Fruit fly (Drosophila melanogaster) whole organism, embryonic: ENCODE data around the gene CG34135.

Experiments
- Ada2b ChIP-seq: fragments of 200-800 bp; sonication (Bioruptor generic); IDR thresholded peaks from 2 replicates; pipeline ENCODE4 v1.3.6; 2022; ENCODE audit warnings: missing biosample characterization, missing genetic modification characterization
- Adf1 ChIP-seq: fragments of 200-800 bp; sonication (Bioruptor generic); IDR thresholded peaks from 2 replicates; pipeline ENCODE4 v1.3.6; 2022; ENCODE audit warnings: missing biosample characterization, missing genetic modification characterization
- B-H1 ChIP-seq: fragments of 200-800 bp; sonication (Bioruptor generic); IDR thresholded peaks from 3 replicates; pipeline ENCODE4 v1.3.6; 2022; ENCODE audit warnings: missing biosample characterization, missing genetic modification characterization
- CG10147 ChIP-seq: fragments of 200-800 bp; sonication (Bioruptor generic); optimal IDR thresholded peaks from 2 replicates; lab custom pipeline; 2019; ENCODE audit warnings: missing biosample characterization, mild to moderate bottlenecking, missing genetic modification characterization, moderate library complexity
- CG10979 ChIP-seq: fragments of 200-800 bp; sonication (Bioruptor generic); optimal IDR thresholded peaks from 2 replicates; lab custom pipeline; 2018; ENCODE audit warnings: missing biosample characterization, mild to moderate bottlenecking, missing genetic modification characterization, moderate library complexity
- CG11504 ChIP-seq: fragments of 200-800 bp; sonication (Bioruptor generic); optimal IDR thresholded peaks from 3 replicates; lab custom pipeline; 2019; ENCODE audit warnings: missing biosample characterization, mild to moderate bottlenecking, missing genetic modification characterization, moderate library complexity
- CG12071 ChIP-seq: fragments of 200-800 bp; sonication (Bioruptor generic); optimal IDR thresholded peaks from 3 replicates; lab custom pipeline; 2018; ENCODE audit warnings: missing biosample characterization, mild to moderate bottlenecking, missing genetic modification characterization
- CG12155 ChIP-seq: fragments of 200-800 bp; sonication (Bioruptor generic); optimal IDR thresholded peaks from 3 replicates; lab custom pipeline; 2016; ENCODE audit warnings: missing biosample characterization, missing genetic modification characterization
- CG12219 ChIP-seq: fragments of 200-800 bp; sonication (Bioruptor generic); optimal IDR thresholded peaks from 3 replicates; lab custom pipeline; 2018; ENCODE audit warnings: missing biosample characterization, mild to moderate bottlenecking, missing genetic modification characterization
- CG1603 ChIP-seq: fragments of 200-800 bp; sonication (Bioruptor generic); optimal IDR thresholded peaks from 2 replicates; lab custom pipeline; 2019; ENCODE audit warnings: missing biosample characterization, mild to moderate bottlenecking, missing genetic modification characterization, moderate library complexity
- CG17385 ChIP-seq: fragments of 200-800 bp; sonication (Bioruptor generic); optimal IDR thresholded peaks from 3 replicates; lab custom pipeline; 2018; ENCODE audit warnings: missing biosample characterization, mild to moderate bottlenecking, missing genetic modification characterization
- CG2199 ChIP-seq: fragments of 200-800 bp; sonication (Bioruptor generic); IDR thresholded peaks from 3 replicates; pipeline ENCODE4 v1.3.6; 2022; ENCODE audit warnings: missing biosample characterization, missing genetic modification characterization
- CG31388 ChIP-seq: fragments of 200-800 bp; sonication (Bioruptor generic); optimal IDR thresholded peaks from 2 replicates; lab custom pipeline; 2016; ENCODE audit warnings: missing biosample characterization, missing genetic modification characterization
- CG34224 ChIP-seq: fragments of 200-800 bp; sonication (Bioruptor generic); IDR thresholded peaks from 3 replicates; pipeline ENCODE4 v1.3.6; 2022; ENCODE audit warnings: missing biosample characterization, missing genetic modification characterization; ENCODE audit not compliant: partially characterized antibody
- CG3726 ChIP-seq: fragments of 200-800 bp; sonication (Bioruptor generic); IDR thresholded peaks from 3 replicates; pipeline ENCODE4, ENCODE4 v1.3.6; 2022; ENCODE audit warnings: missing biosample characterization, missing genetic modification characterization
- CG43689 ChIP-seq: fragments of 200-800 bp; sonication (Bioruptor generic); IDR thresholded peaks from 2 replicates; pipeline ENCODE4 v1.3.6; 2022; ENCODE audit warnings: missing biosample characterization, missing genetic modification characterization
- CG6689 ChIP-seq: fragments of 200-800 bp; sonication (Bioruptor generic); IDR thresholded peaks from 2 replicates; pipeline ENCODE4 v1.3.6; 2022; ENCODE audit warnings: missing biosample characterization, missing genetic modification characterization
- CG7556 ChIP-seq: fragments of 200-800 bp; sonication (Bioruptor generic); optimal IDR thresholded peaks from 2 replicates; lab custom pipeline; 2017; ENCODE audit warnings: missing biosample characterization, mild to moderate bottlenecking, missing genetic modification characterization
- CG8290 ChIP-seq, 3 experiments: fragments of 200-800 bp; sonication (Bioruptor generic); optimal IDR thresholded peaks; 2 replicates each; lab custom pipeline; 2016 to 2019; ENCODE audit warnings: missing biosample characterization in 3 of 3, missing genetic modification characterization in 3 of 3, mild to moderate bottlenecking in 2 of 3, moderate library complexity in 1 of 3
- CG9932 ChIP-seq: fragments of 200-800 bp; sonication (Bioruptor generic); IDR thresholded peaks from 2 replicates; pipeline ENCODE4 v1.3.6; 2022; ENCODE audit warnings: missing biosample characterization, missing genetic modification characterization
- Dfd ChIP-seq, 2 experiments: fragments of >200 bp; optimal IDR thresholded peaks; 2 replicates each; lab custom pipeline; 2017; ENCODE audit warnings: missing biosample characterization in 2 of 2, missing genetic modification characterization in 2 of 2
- Doc3 ChIP-seq: fragments of 200-800 bp; sonication (Bioruptor generic); IDR thresholded peaks from 3 replicates; pipeline ENCODE4 v1.3.6; 2022; ENCODE audit warnings: missing biosample characterization, missing genetic modification characterization; ENCODE audit not compliant: partially characterized antibody
- H15 ChIP-seq: fragments of 200-800 bp; sonication (Bioruptor generic); IDR thresholded peaks from 3 replicates; pipeline ENCODE4 v1.3.6; 2022; ENCODE audit warnings: missing biosample characterization, missing genetic modification characterization
- H2.0 ChIP-seq: fragments of 200-800 bp; sonication (Bioruptor generic); IDR thresholded peaks from 2 replicates; pipeline ENCODE4 v1.3.6; 2022; ENCODE audit warnings: missing biosample characterization, missing genetic modification characterization
- Hr51 ChIP-seq, 2 experiments: fragments of 200-800 bp; sonication (Bioruptor generic); optimal IDR thresholded peaks; 2 replicates in 1 of 2; 3 replicates in 1 of 2; lab custom pipeline; 2016 to 2018; ENCODE audit warnings: missing biosample characterization in 2 of 2, missing genetic modification characterization in 2 of 2, mild to moderate bottlenecking in 1 of 2, moderate library complexity in 1 of 2
- Lim3 ChIP-seq: fragments of 200-800 bp; sonication (Bioruptor generic); IDR thresholded peaks from 2 replicates; pipeline ENCODE4 v1.3.6; 2022; ENCODE audit warnings: missing biosample characterization, missing genetic modification characterization
- NC2α ChIP-seq: fragments of 200-800 bp; sonication (Bioruptor generic); optimal IDR thresholded peaks from 2 replicates; lab custom pipeline; 2016; ENCODE audit warnings: missing biosample characterization, missing genetic modification characterization
- Neu2 ChIP-seq: fragments of 200-800 bp; sonication (Bioruptor generic); optimal IDR thresholded peaks from 3 replicates; lab custom pipeline; 2016; ENCODE audit warnings: missing biosample characterization, missing genetic modification characterization, borderline replicate concordance
- Nf-YA ChIP-seq: fragments of 200-800 bp; sonication (Bioruptor generic); IDR thresholded peaks from 2 replicates; pipeline ENCODE4 v1.3.6; 2022; ENCODE audit warnings: missing biosample characterization, missing genetic modification characterization
- Trl ChIP-seq, 3 experiments: fragments of >200 bp in 2 of 3; fragments of 200-800 bp in 1 of 3; sonication (Bioruptor generic) in 1 of 3; optimal IDR thresholded peaks; 2 replicates in 1 of 3; 3 replicates in 2 of 3; lab custom pipeline; 2016 to 2017; ENCODE audit warnings: missing biosample characterization in 1 of 3, missing genetic modification characterization in 1 of 3
- amos ChIP-seq: fragments of 200-800 bp; sonication (Bioruptor generic); IDR thresholded peaks from 2 replicates; pipeline ENCODE4 v1.3.6; 2022; ENCODE audit warnings: missing biosample characterization, missing genetic modification characterization; ENCODE audit not compliant: partially characterized antibody
- ash1 ChIP-seq: fragments of 200-800 bp; sonication (Bioruptor generic); optimal IDR thresholded peaks from 2 replicates; lab custom pipeline; 2018; ENCODE audit warnings: missing biosample characterization, mild to moderate bottlenecking, missing genetic modification characterization
- bowl ChIP-seq: fragments of 200-800 bp; sonication (Bioruptor generic); IDR thresholded peaks from 2 replicates; pipeline ENCODE4 v1.3.6; 2022; ENCODE audit warnings: missing biosample characterization, missing genetic modification characterization
- cato ChIP-seq: fragments of 200-800 bp; sonication (Bioruptor generic); optimal IDR thresholded peaks from 2 replicates; lab custom pipeline; 2016; ENCODE audit warnings: missing biosample characterization, missing genetic modification characterization, borderline replicate concordance
- cg ChIP-seq: fragments of 200-800 bp; sonication (Bioruptor generic); optimal IDR thresholded peaks from 3 replicates; lab custom pipeline; 2019; ENCODE audit warnings: missing biosample characterization, mild to moderate bottlenecking, missing genetic modification characterization, moderate library complexity
- chinmo ChIP-seq: fragments of 200-800 bp; sonication (Bioruptor generic); IDR thresholded peaks from 4 replicates; pipeline ENCODE4 v1.3.6; 2022; ENCODE audit warnings: missing biosample characterization, missing genetic modification characterization; ENCODE audit not compliant: partially characterized antibody
- crol ChIP-seq: fragments of 200-800 bp; sonication (Bioruptor generic); IDR thresholded peaks from 2 replicates; pipeline ENCODE4 v1.3.6; 2022; ENCODE audit warnings: missing biosample characterization, missing genetic modification characterization
- en ChIP-seq: fragments of 200-800 bp; sonication (Bioruptor generic); optimal IDR thresholded peaks from 2 replicates; lab custom pipeline; 2016; ENCODE audit warnings: missing biosample characterization, missing genetic modification characterization
- fd64A ChIP-seq: fragments of 200-800 bp; sonication (Bioruptor generic); optimal IDR thresholded peaks from 3 replicates; lab custom pipeline; 2018; ENCODE audit warnings: missing biosample characterization, mild to moderate bottlenecking, missing genetic modification characterization
- grn ChIP-seq: fragments of 200-800 bp; sonication (Bioruptor generic); optimal IDR thresholded peaks from 3 replicates; lab custom pipeline; 2017; ENCODE audit warnings: missing biosample characterization, missing genetic modification characterization
- hb ChIP-seq: fragments of 200-800 bp; sonication (Bioruptor generic); IDR thresholded peaks from 3 replicates; pipeline ENCODE4 v1.3.6; 2022; ENCODE audit warnings: missing biosample characterization, missing genetic modification characterization; ENCODE audit not compliant: partially characterized antibody
- pfk ChIP-seq: fragments of 200-800 bp; sonication (Bioruptor generic); optimal IDR thresholded peaks from 2 replicates; lab custom pipeline; 2018; ENCODE audit warnings: missing biosample characterization, mild to moderate bottlenecking, missing genetic modification characterization, moderate library complexity
- ranshi ChIP-seq: fragments of 200-800 bp; sonication (Bioruptor generic); IDR thresholded peaks from 2 replicates; pipeline ENCODE4 v1.3.6; 2022; ENCODE audit warnings: missing biosample characterization, missing genetic modification characterization
- shn ChIP-seq: fragments of 200-800 bp; sonication (Bioruptor generic); optimal IDR thresholded peaks from 3 replicates; lab custom pipeline; 2016; ENCODE audit warnings: missing biosample characterization, missing genetic modification characterization
- sima ChIP-seq: fragments of 200-800 bp; sonication (Bioruptor generic); optimal IDR thresholded peaks from 2 replicates; lab custom pipeline; 2016; ENCODE audit warnings: missing biosample characterization, missing genetic modification characterization
- slbo ChIP-seq: fragments of 200-800 bp; sonication (Bioruptor generic); IDR thresholded peaks from 2 replicates; pipeline ENCODE4 v1.3.6; 2022; ENCODE audit warnings: missing biosample characterization, missing genetic modification characterization
- vvl ChIP-seq: fragments of 200-800 bp; sonication (Bioruptor generic); IDR thresholded peaks from 2 replicates; pipeline ENCODE4 v1.3.6; 2022; ENCODE audit warnings: missing biosample characterization, missing genetic modification characterization

CG34135 gene

DNA sequence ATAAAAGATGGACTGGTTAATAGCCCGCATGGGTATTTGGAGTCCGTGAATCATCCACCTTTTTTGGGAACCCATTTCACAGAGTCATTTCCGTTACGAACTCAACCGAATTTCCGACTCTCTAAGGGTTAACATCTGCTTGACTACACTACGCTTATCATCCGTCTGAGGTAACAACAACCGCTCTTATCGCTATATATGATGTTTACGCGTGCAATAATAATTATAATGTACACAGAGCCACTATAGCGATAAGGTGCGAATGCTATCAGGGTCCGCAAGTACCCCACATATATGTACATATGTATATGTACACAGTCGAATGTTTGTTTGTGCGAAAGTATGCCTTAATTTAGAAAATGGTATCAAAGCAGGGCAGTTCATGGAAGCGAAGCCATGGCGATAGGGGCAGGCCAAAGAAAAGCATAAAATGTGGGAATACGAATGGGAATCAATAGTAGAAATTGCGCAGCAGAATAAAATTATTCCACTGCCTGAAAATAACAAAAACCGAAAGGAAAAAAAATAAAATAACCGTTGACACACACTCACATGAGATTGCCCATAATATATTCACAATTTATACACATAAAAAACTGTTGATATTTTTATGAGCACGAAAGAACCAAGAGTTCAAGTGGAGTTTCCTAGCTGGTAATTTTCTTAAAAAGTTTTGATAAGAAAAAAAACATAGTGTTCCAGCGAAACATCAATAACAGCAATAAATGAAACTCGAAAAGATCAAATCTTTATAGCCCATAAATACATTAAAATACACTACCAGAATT lies 42.6 kb upstream of the CG34135 start (continued):
- peak; percentile 64 for TF ChIP-seq en (GFP tag; lab: Kevin White, UChicago)
- TF ChIP-seq Trl (optimal IDR thresholded peaks at IDR 0.05; lab: Kevin White, UChicago), result no peak
- TF ChIP-seq Trl (GFP tag; optimal IDR thresholded peaks at IDR 0.05; lab: Kevin White, UChicago), result peak; percentile 41
- TF ChIP-seq CG34224 (GFP tag; lab: Robert Waterston, UW), result no peak
- TF ChIP-seq chinmo, result peak; percentile 95
- no peak for TF ChIP-seq cato (GFP tag; lab: Kevin White, UChicago)
- TF ChIP-seq Hr51 (GFP tag; optimal IDR thresholded peaks at IDR 0.05; lab: Kevin White, UChicago), result peak; percentile 57 to 78
- no peak for TF ChIP-seq Dfd (GFP tag; optimal IDR thresholded peaks at IDR 0.05; lab: Kevin White, UChicago)
- TF ChIP-seq H15 (GFP tag; lab: Robert Waterston, UW), result 0 out of 3 replicates have a peak, but pooled peaks have one; percentile 16
- TF ChIP-seq crol (GFP tag; lab: Robert Waterston, UW), result no peak; the same call in 1 of the 2 replicates
- TF ChIP-seq CG1603, result peak; percentile 93
- peak; percentile 87 for TF ChIP-seq pfk (GFP tag; lab: Kevin White, UChicago)
- TF ChIP-seq cg (GFP tag; lab: Kevin White, UChicago), result peak; percentile 33
- TF ChIP-seq NC2α (GFP tag; lab: Kevin White, UChicago), result peak; percentile 89
- peak; percentile 30; the same call in 1 of the 2 replicates for TF ChIP-seq slbo
- peak; percentile 31; the same call in 1 of the 3 replicates for TF ChIP-seq CG3726 (GFP tag; lab: Robert Waterston, UW)
- TF ChIP-seq vvl (GFP tag; lab: Robert Waterston, UW), result peak; percentile 46
- no peak for TF ChIP-seq CG9932 (GFP tag; lab: Robert Waterston, UW)
- TF ChIP-seq CG12071 (GFP tag; lab: Kevin White, UChicago), result peak; percentile 98
- TF ChIP-seq CG8290 (GFP tag; optimal IDR thresholded peaks at IDR 0.05; lab: Kevin White, UChicago), result peak; percentile 62
- peak; percentile 95 to 98 for TF ChIP-seq CG8290 (tag; optimal IDR thresholded peaks at IDR 0.05; lab: Kevin White, UChicago)
- peak; percentile 36; the same call in 1 of the 2 replicates for TF ChIP-seq H2.0
- TF ChIP-seq ash1 (GFP tag; lab: Kevin White, UChicago), result peak; percentile 99
- no peak for TF ChIP-seq sima (GFP tag; lab: Kevin White, UChicago)
- peak; percentile 70 for TF ChIP-seq Nf-YA
- TF ChIP-seq CG11504 (tag; lab: Kevin White, UChicago), result no peak
- TF ChIP-seq CG17385, result peak; percentile 81
- peak; percentile 84 for TF ChIP-seq CG2199 (GFP tag; lab: Robert Waterston, UW)
- TF ChIP-seq Adf1 (GFP tag; lab: Robert Waterston, UW), result peak; percentile 59; the same call in 1 of the 2 replicates
- TF ChIP-seq shn (GFP tag; lab: Kevin White, UChicago), result peak; percentile 23
- TF ChIP-seq hb (GFP tag; lab: Robert Waterston, UW), result no peak
- peak; percentile 67 for TF ChIP-seq bowl (GFP tag; lab: Robert Waterston, UW)
- peak; percentile 47 for TF ChIP-seq B-H1 (GFP tag; lab: Robert Waterston, UW)
- TF ChIP-seq CG10979 (tag; lab: Kevin White, UChicago), result peak; percentile 47
- TF ChIP-seq Neu2 (GFP tag; lab: Kevin White, UChicago), result no peak
- TF ChIP-seq CG6689 (GFP tag; lab: Robert Waterston, UW), result peak; percentile 55
- no peak for TF ChIP-seq Doc3
- TF ChIP-seq CG7556 (GFP tag; lab: Kevin White, UChicago), result peak; percentile 59
- TF ChIP-seq CG43689 (GFP tag; lab: Robert Waterston, UW), result no peak
- TF ChIP-seq CG31388 (GFP tag; lab: Kevin White, UChicago), result no peak
- peak; percentile 78; the same call in 1 of the 2 replicates for TF ChIP-seq ranshi
- peak; percentile 97 for TF ChIP-seq fd64A (GFP tag; lab: Kevin White, UChicago)
- no peak for TF ChIP-seq CG12155 (GFP tag; lab: Kevin White, UChicago)
- TF ChIP-seq Lim3 (GFP tag; lab: Robert Waterston, UW), result no peak; the same call in 1 of the 2 replicates
- peak; percentile 90 for TF ChIP-seq CG12219 (GFP tag; lab: Kevin White, UChicago)
- peak; percentile 39; the same call in 1 of the 2 replicates for TF ChIP-seq Ada2b
- peak; percentile 0 for TF ChIP-seq CG10147 (GFP tag; lab: Kevin White, UChicago)
- TF ChIP-seq amos, result no peak; the same call in 1 of the 2 replicates
- TF ChIP-seq grn (GFP tag; lab: Kevin White, UChicago), result peak; percentile 98
